Fruit fly (Drosophila melanogaster): ENCODE results near the gene C1GalTA.

C1GalTA gene

DNA sequence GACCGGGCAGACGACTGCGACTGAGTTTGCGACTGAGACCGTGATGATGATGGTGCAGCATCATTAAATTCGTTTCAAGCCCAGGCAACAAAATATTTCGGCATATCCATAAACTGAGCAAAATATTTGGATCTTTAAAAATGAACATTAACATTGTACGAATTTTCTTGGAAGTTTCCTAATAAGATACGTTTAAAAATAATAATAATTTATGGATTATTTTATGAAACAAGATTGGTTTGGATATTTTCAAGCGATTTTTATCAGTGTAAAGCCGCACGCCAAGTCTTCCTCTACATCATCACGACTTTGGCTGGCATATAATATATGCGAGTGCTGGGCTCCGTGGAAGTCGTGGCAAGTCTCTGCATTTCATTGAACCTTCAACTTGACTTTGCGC, 30.7 kb downstream of the C1GalTA start (continued):
- TF ChIP-seq CG14860 (GFP tag; IDR thresholded peaks at IDR 0.05; ENCODE audit: partially characterized antibody) (no peak), Ptx1 (GFP tag; IDR thresholded peaks at IDR 0.05) (peak; percentile 13; the same call in 1 of the 2 replicates), CG2202 (tag; optimal IDR thresholded peaks at IDR 0.05) (no peak), CG12391 (tag; optimal IDR thresholded peaks at IDR 0.05) (peak; percentile 32), sr (GFP tag; IDR thresholded peaks at IDR 0.05) (no peak), CG9437 (GFP tag; optimal IDR thresholded peaks at IDR 0.05) (no peak), CG18262 (tag; optimal IDR thresholded peaks at IDR 0.05) (peak; percentile 37), stwl (tag; optimal IDR thresholded peaks at IDR 0.05) (no peak), Ada2b (GFP tag; IDR thresholded peaks at IDR 0.05) (no peak), chinmo (GFP tag; IDR thresholded peaks at IDR 0.05; ENCODE audit: partially characterized antibody) (no peak), CG16813 (GFP tag; IDR thresholded peaks at IDR 0.05; ENCODE audit: partially characterized antibody) (no peak), gsb (GFP tag; IDR thresholded peaks at IDR 0.05) (no peak), onecut (GFP tag; IDR thresholded peaks at IDR 0.05) (no peak), PHDP (tag; optimal IDR thresholded peaks at IDR 0.05) (no peak), Dek (tag; optimal IDR thresholded peaks at IDR 0.05) (no peak), CG4424 (GFP tag; optimal IDR thresholded peaks at IDR 0.05) (no peak), ara (GFP tag; IDR thresholded peaks at IDR 0.05) (no peak), esg (GFP tag; conservative IDR thresholded peaks at IDR 0.05) (no peak), CG10209 (GFP tag; optimal IDR thresholded peaks at IDR 0.05) (no peak), CG30020 (tag; optimal IDR thresholded peaks at IDR 0.05) (no peak), CG8089 (GFP tag; optimal IDR thresholded peaks at IDR 0.05) (no peak), CG11723 (GFP tag; optimal IDR thresholded peaks at IDR 0.05) (no peak), zfh2 (GFP tag; optimal IDR thresholded peaks at IDR 0.05) (no peak), Gsc (GFP tag; IDR thresholded peaks at IDR 0.05) (no peak), lov (optimal IDR thresholded peaks at IDR 0.05) (no peak), lov (GFP tag; IDR thresholded peaks at IDR 0.05) (no peak), CG31388 (GFP tag; optimal IDR thresholded peaks at IDR 0.05) (no peak), Dfd (GFP tag; optimal IDR thresholded peaks at IDR 0.05) (no peak), mam (GFP tag; optimal IDR thresholded peaks at IDR 0.05) (no peak), CG34422 (GFP tag; IDR thresholded peaks at IDR 0.05) (no peak), rib (GFP tag; IDR thresholded peaks at IDR 0.05) (no peak), row (GFP tag; IDR thresholded peaks at IDR 0.05) (0 out of 3 replicates have a peak, but pooled peaks have one; percentile 35), CG3726 (GFP tag; IDR thresholded peaks at IDR 0.05) (no peak), inv (GFP tag; IDR thresholded peaks at IDR 0.05; ENCODE audit: partially characterized antibody) (no peak), CG43689 (GFP tag; IDR thresholded peaks at IDR 0.05) (no peak), CG14441 (GFP tag; IDR thresholded peaks at IDR 0.05) (no peak), so (GFP tag; IDR thresholded peaks at IDR 0.05) (no peak), CG1832 (GFP tag; optimal IDR thresholded peaks at IDR 0.05) (no peak), seq (GFP tag; IDR thresholded peaks at IDR 0.05) (no peak), oc (tag; optimal IDR thresholded peaks at IDR 0.05) (no peak), NFAT (GFP tag; IDR thresholded peaks at IDR 0.05) (no peak), CG32772 (GFP tag; IDR thresholded peaks at IDR 0.05) (no peak), Meics (GFP tag; optimal IDR thresholded peaks at IDR 0.05) (no peak), tio (GFP tag; optimal IDR thresholded peaks at IDR 0.05) (no peak), CTCF (GFP tag; optimal IDR thresholded peaks at IDR 0.05) (no peak), shn (GFP tag; optimal IDR thresholded peaks at IDR 0.05) (no peak), CG6689 (GFP tag; IDR thresholded peaks at IDR 0.05) (peak; percentile 31; the same call in 1 of the 2 replicates), vvl (GFP tag; IDR thresholded peaks at IDR 0.05) (0 out of 2 replicates have a peak, but pooled peaks have one; percentile 37), Lim3 (GFP tag; IDR thresholded peaks at IDR 0.05) (no peak), CG10654 (GFP tag; optimal IDR thresholded peaks at IDR 0.05) (no peak), sd (tag; optimal IDR thresholded peaks at IDR 0.05) (no peak), NC2β (GFP tag; optimal IDR thresholded peaks at IDR 0.05) (no peak), tap (tag; optimal IDR thresholded peaks at IDR 0.05) (peak; percentile 41), sqz (GFP tag; optimal IDR thresholded peaks at IDR 0.05) (no peak)

Data from whole organism, embryonic.